Fruit fly (Drosophila melanogaster) whole organism, embryonic: ENCODE measurements around the gene CG45487.

ENCODE experiments used
- Abd-B ChIP-seq: fragments of 200-800 bp; sonication (Bioruptor generic); optimal IDR thresholded peaks from 2 replicates; lab custom pipeline; 2018; ENCODE audit warnings: missing biosample characterization, mild to moderate bottlenecking, missing genetic modification characterization, moderate library complexity
- B-H2 ChIP-seq: fragments of 200-800 bp; sonication (Bioruptor generic); optimal IDR thresholded peaks from 2 replicates; lab custom pipeline; 2018; ENCODE audit warnings: missing biosample characterization, mild to moderate bottlenecking, missing genetic modification characterization
- Bgb ChIP-seq: fragments of 200-800 bp; sonication (Bioruptor generic); IDR thresholded peaks from 2 replicates; pipeline ENCODE4 v1.3.6; 2022; ENCODE audit warnings: missing biosample characterization, missing genetic modification characterization; ENCODE audit not compliant: partially characterized antibody
- CG1024 ChIP-seq: fragments of 200-800 bp; sonication (Bioruptor generic); IDR thresholded peaks from 2 replicates; pipeline ENCODE4 v1.3.6; 2022; ENCODE audit warnings: missing biosample characterization, missing genetic modification characterization
- CG10267 ChIP-seq: fragments of 200-800 bp; sonication (Bioruptor generic); optimal IDR thresholded peaks from 2 replicates; lab custom pipeline; 2018; ENCODE audit warnings: missing biosample characterization, mild to moderate bottlenecking, missing genetic modification characterization, moderate library complexity
- CG10565 ChIP-seq: fragments of 200-800 bp; sonication (Bioruptor generic); optimal IDR thresholded peaks from 3 replicates; lab custom pipeline; 2016; ENCODE audit warnings: missing biosample characterization, mild to moderate bottlenecking, missing genetic modification characterization
- CG11723 ChIP-seq: fragments of 200-800 bp; sonication (Bioruptor generic); optimal IDR thresholded peaks from 2 replicates; lab custom pipeline; 2017; ENCODE audit warnings: missing biosample characterization, mild to moderate bottlenecking, missing genetic modification characterization
- CG16813 ChIP-seq: fragments of 200-800 bp; sonication (Bioruptor generic); IDR thresholded peaks from 3 replicates; pipeline ENCODE4 v1.3.6; 2022; ENCODE audit warnings: missing biosample characterization, missing genetic modification characterization; ENCODE audit not compliant: partially characterized antibody
- CG1792 ChIP-seq: fragments of 200-800 bp; sonication (Bioruptor generic); optimal IDR thresholded peaks from 2 replicates; lab custom pipeline; 2016; ENCODE audit warnings: missing biosample characterization, missing genetic modification characterization
- CG30431 ChIP-seq: fragments of 200-800 bp; sonication (Bioruptor generic); optimal IDR thresholded peaks from 2 replicates; lab custom pipeline; 2017; ENCODE audit warnings: missing biosample characterization, missing genetic modification characterization
- CG32532 ChIP-seq: fragments of 200-800 bp; sonication (Bioruptor generic); IDR thresholded peaks from 2 replicates; pipeline ENCODE4 v1.3.6; 2022; ENCODE audit warnings: missing biosample characterization, missing genetic modification characterization
- CG7556 ChIP-seq: fragments of 200-800 bp; sonication (Bioruptor generic); optimal IDR thresholded peaks from 2 replicates; lab custom pipeline; 2017; ENCODE audit warnings: missing biosample characterization, mild to moderate bottlenecking, missing genetic modification characterization
- CG7963 ChIP-seq: fragments of 200-800 bp; sonication (Bioruptor generic); IDR thresholded peaks from 3 replicates; pipeline ENCODE4 v1.3.6; 2022; ENCODE audit warnings: missing biosample characterization, missing genetic modification characterization; ENCODE audit not compliant: partially characterized antibody
- CG8290 ChIP-seq, 3 experiments: fragments of 200-800 bp; sonication (Bioruptor generic); optimal IDR thresholded peaks; 2 replicates each; lab custom pipeline; 2016 to 2019; ENCODE audit warnings: missing biosample characterization in 3 of 3, missing genetic modification characterization in 3 of 3, mild to moderate bottlenecking in 2 of 3, moderate library complexity in 1 of 3
- CG9797 ChIP-seq: fragments of 200-800 bp; sonication (Bioruptor generic); optimal IDR thresholded peaks from 3 replicates; lab custom pipeline; 2018; ENCODE audit warnings: missing biosample characterization, mild to moderate bottlenecking, missing genetic modification characterization
- CTCF ChIP-seq: fragments of 200-800 bp; sonication (Bioruptor generic); optimal IDR thresholded peaks from 2 replicates; lab custom pipeline; 2017; ENCODE audit warnings: missing biosample characterization, mild to moderate bottlenecking, missing genetic modification characterization, moderate library complexity
- CkIIα-i1 ChIP-seq: fragments of 200-800 bp; sonication (Bioruptor generic); IDR thresholded peaks from 2 replicates; pipeline ENCODE4 v1.3.6; 2022; ENCODE audit warnings: missing biosample characterization, missing genetic modification characterization
- CrebB ChIP-seq: fragments of 200-800 bp; sonication (Bioruptor generic); optimal IDR thresholded peaks from 3 replicates; lab custom pipeline; 2018; ENCODE audit warnings: missing biosample characterization, mild to moderate bottlenecking, missing genetic modification characterization
- Dad ChIP-seq: fragments of 200-800 bp; sonication (Bioruptor generic); optimal IDR thresholded peaks from 3 replicates; lab custom pipeline; 2016; ENCODE audit warnings: missing biosample characterization, missing genetic modification characterization
- Dbx ChIP-seq: fragments of 200-800 bp; sonication (Bioruptor generic); IDR thresholded peaks from 3 replicates; pipeline ENCODE4 v1.3.6; 2022; ENCODE audit warnings: missing biosample characterization, missing genetic modification characterization
- Dp ChIP-seq: fragments of 200-800 bp; sonication (Bioruptor generic); optimal IDR thresholded peaks from 2 replicates; lab custom pipeline; 2018; ENCODE audit warnings: missing biosample characterization, mild to moderate bottlenecking, missing genetic modification characterization, moderate library complexity
- Elba2 ChIP-seq: fragments of 200-800 bp; sonication (Bioruptor generic); optimal IDR thresholded peaks from 3 replicates; lab custom pipeline; 2016; ENCODE audit warnings: missing biosample characterization, missing genetic modification characterization
- Gug ChIP-seq: fragments of 200-800 bp; sonication (Bioruptor generic); IDR thresholded peaks from 4 replicates; pipeline ENCODE4 v1.3.6; 2022; ENCODE audit warnings: missing biosample characterization, missing genetic modification characterization
- H2.0 ChIP-seq: fragments of 200-800 bp; sonication (Bioruptor generic); IDR thresholded peaks from 2 replicates; pipeline ENCODE4 v1.3.6; 2022; ENCODE audit warnings: missing biosample characterization, missing genetic modification characterization
- Lpt ChIP-seq: fragments of >200 bp; optimal IDR thresholded peaks from 2 replicates; lab custom pipeline; 2018; ENCODE audit warnings: missing biosample characterization, missing genetic modification characterization
- Meics ChIP-seq: fragments of 200-800 bp; sonication (Bioruptor generic); optimal IDR thresholded peaks from 2 replicates; lab custom pipeline; 2017; ENCODE audit warnings: missing biosample characterization, mild to moderate bottlenecking, missing genetic modification characterization
- Pdp1 ChIP-seq, 2 experiments: fragments of 200-800 bp; sonication (Bioruptor generic); optimal IDR thresholded peaks; 3 replicates each; lab custom pipeline; 2016; ENCODE audit warnings: missing biosample characterization in 2 of 2, missing genetic modification characterization in 2 of 2, mild to moderate bottlenecking in 1 of 2, moderate library complexity in 1 of 2
- Six4 ChIP-seq: fragments of 200-800 bp; sonication (Bioruptor generic); optimal IDR thresholded peaks from 2 replicates; lab custom pipeline; 2016; ENCODE audit warnings: missing biosample characterization, missing genetic modification characterization
- Spps ChIP-seq: fragments of 200-800 bp; sonication (Bioruptor generic); optimal IDR thresholded peaks from 2 replicates; lab custom pipeline; 2018; ENCODE audit warnings: missing biosample characterization, mild to moderate bottlenecking, missing genetic modification characterization
- Stat92E ChIP-seq, 3 experiments: fragments of >200 bp in 2 of 3; fragments of 200-800 bp in 1 of 3; sonication (Bioruptor generic) in 1 of 3; optimal IDR thresholded peaks; 2 replicates each; lab custom pipeline; 2017 to 2019; ENCODE audit warnings: missing biosample characterization in 3 of 3, missing genetic modification characterization in 3 of 3, mild to moderate bottlenecking in 1 of 3, moderate library complexity in 1 of 3
- Xrp1 ChIP-seq: fragments of 200-800 bp; sonication (Bioruptor generic); IDR thresholded peaks from 2 replicates; pipeline ENCODE4 v1.3.6; 2022; ENCODE audit warnings: missing biosample characterization, missing genetic modification characterization
- bbx ChIP-seq: fragments of 200-800 bp; sonication (Bioruptor generic); IDR thresholded peaks from 2 replicates; pipeline ENCODE4 v1.3.6; 2022; ENCODE audit warnings: missing biosample characterization, missing genetic modification characterization; ENCODE audit not compliant: partially characterized antibody
- bowl ChIP-seq: fragments of 200-800 bp; sonication (Bioruptor generic); IDR thresholded peaks from 2 replicates; pipeline ENCODE4 v1.3.6; 2022; ENCODE audit warnings: missing biosample characterization, missing genetic modification characterization
- croc ChIP-seq: fragments of 200-800 bp; sonication (Bioruptor generic); conservative IDR thresholded peaks from 3 replicates; pipeline ENCODE4 v1.3.6; 2022; ENCODE audit warnings: missing biosample characterization, missing genetic modification characterization
- danr ChIP-seq: fragments of 200-800 bp; sonication (Bioruptor generic); IDR thresholded peaks from 2 replicates; pipeline ENCODE4 v1.3.6; 2022; ENCODE audit warnings: missing biosample characterization, missing genetic modification characterization
- dysf ChIP-seq: fragments of 200-800 bp; sonication (Bioruptor generic); IDR thresholded peaks from 3 replicates; pipeline ENCODE4 v1.3.6; 2022; ENCODE audit warnings: missing biosample characterization, missing genetic modification characterization
- fd3F ChIP-seq: fragments of 200-800 bp; sonication (Bioruptor generic); optimal IDR thresholded peaks from 2 replicates; lab custom pipeline; 2018; ENCODE audit warnings: missing biosample characterization, mild to moderate bottlenecking, missing genetic modification characterization, moderate library complexity
- gro ChIP-seq: fragments of 200-800 bp; sonication (Bioruptor generic); optimal IDR thresholded peaks from 2 replicates; lab custom pipeline; 2016; ENCODE audit warnings: missing biosample characterization, missing genetic modification characterization
- gsb-n ChIP-seq: fragments of 200-800 bp; sonication (Bioruptor generic); optimal IDR thresholded peaks from 3 replicates; lab custom pipeline; 2018; ENCODE audit warnings: missing biosample characterization, mild to moderate bottlenecking, missing genetic modification characterization
- hb ChIP-seq: fragments of 200-800 bp; sonication (Bioruptor generic); IDR thresholded peaks from 3 replicates; pipeline ENCODE4 v1.3.6; 2022; ENCODE audit warnings: missing biosample characterization, missing genetic modification characterization; ENCODE audit not compliant: partially characterized antibody
- kay ChIP-seq: fragments of 200-800 bp; sonication (Bioruptor generic); optimal IDR thresholded peaks from 2 replicates; lab custom pipeline; 2016; ENCODE audit warnings: missing biosample characterization, missing genetic modification characterization
- knrl ChIP-seq: fragments of 200-800 bp; sonication (Bioruptor generic); IDR thresholded peaks from 3 replicates; pipeline ENCODE4 v1.3.6; 2022; ENCODE audit warnings: missing biosample characterization, missing genetic modification characterization; ENCODE audit not compliant: partially characterized antibody
- lbe ChIP-seq: fragments of 200-800 bp; sonication (Bioruptor generic); optimal IDR thresholded peaks from 2 replicates; lab custom pipeline; 2016; ENCODE audit warnings: missing biosample characterization, mild to moderate bottlenecking, missing genetic modification characterization
- lov ChIP-seq, 2 experiments: fragments of 200-800 bp in 1 of 2; fragments of >200 bp in 1 of 2; sonication (Bioruptor generic) in 1 of 2; IDR thresholded peaks in 1 of 2; optimal IDR thresholded peaks in 1 of 2; 2 replicates in 1 of 2; 3 replicates in 1 of 2; pipeline versions ENCODE4 v1.3.6 to Lab custom; 2017 to 2022; ENCODE audit warnings: missing biosample characterization in 1 of 2, missing genetic modification characterization in 1 of 2
- pnt ChIP-seq: fragments of 200-800 bp; sonication (Bioruptor generic); optimal IDR thresholded peaks from 3 replicates; lab custom pipeline; 2016; ENCODE audit warnings: missing biosample characterization, missing genetic modification characterization
- psq ChIP-seq: fragments of 200-800 bp; sonication (Bioruptor generic); optimal IDR thresholded peaks from 2 replicates; lab custom pipeline; 2017; ENCODE audit warnings: missing biosample characterization, missing genetic modification characterization
- sna ChIP-seq: fragments of 200-800 bp; sonication (Bioruptor generic); IDR thresholded peaks from 2 replicates; pipeline ENCODE4 v1.3.6; 2022; ENCODE audit warnings: missing biosample characterization, missing genetic modification characterization; ENCODE audit not compliant: partially characterized antibody
- tx ChIP-seq: fragments of 200-800 bp; sonication (Bioruptor generic); optimal IDR thresholded peaks from 2 replicates; lab custom pipeline; 2016; ENCODE audit warnings: missing biosample characterization, missing genetic modification characterization

Gene CG45487

DNA sequence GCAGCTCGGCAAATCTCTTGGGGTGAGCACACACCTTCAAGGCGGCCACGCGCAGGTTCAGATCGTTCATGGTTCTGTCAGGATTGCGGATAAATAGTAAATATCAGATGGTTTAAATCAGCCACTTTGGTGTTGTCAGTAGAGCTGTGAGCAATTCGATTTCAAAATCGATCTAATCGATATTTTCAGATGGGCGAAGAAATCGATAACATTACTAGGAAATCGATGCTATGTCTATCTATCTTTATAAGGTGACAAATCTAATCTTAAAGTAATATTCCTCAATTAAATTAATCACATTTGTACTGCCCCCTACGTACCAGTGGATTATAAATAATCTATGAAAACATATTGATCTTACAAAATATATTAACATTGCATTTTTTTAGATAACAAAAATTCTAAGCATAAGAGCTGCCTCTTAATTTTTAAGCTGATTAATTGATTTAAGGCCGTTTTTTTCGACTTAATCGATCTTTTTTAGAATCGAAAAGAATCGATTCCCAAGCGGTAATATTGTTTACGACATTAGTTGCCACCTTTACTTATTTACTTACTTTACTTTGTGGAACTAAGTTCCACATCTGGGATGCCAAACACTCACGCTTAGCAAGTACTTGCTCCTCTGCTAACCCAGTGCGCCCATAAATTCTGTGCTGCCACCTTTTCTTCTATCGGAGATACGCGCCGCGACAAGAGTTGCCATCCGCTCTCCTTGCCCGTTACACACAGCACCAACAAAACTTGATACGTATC lies 49.5 kb downstream of the CG45487 start, which contains the start of gene THADA (continued):
- TF ChIP-seq CG30431 (no peak), Dad (no peak), Dp (peak; percentile 60), tx (peak; percentile 25), CkIIα-i1 (GFP tag; lab: Robert Waterston, UW) (no peak), lov (optimal IDR thresholded peaks at IDR 0.05; lab: Kevin White, UChicago) (no peak), lov (GFP tag; IDR thresholded peaks at IDR 0.05; lab: Robert Waterston, UW) (no peak), CG32532 (GFP tag; lab: Robert Waterston, UW) (no peak; the same call in 1 of the 2 replicates), hb (peak; percentile 93), Meics (GFP tag; lab: Kevin White, UChicago) (no peak), Pdp1 (GFP tag; optimal IDR thresholded peaks at IDR 0.05; lab: Kevin White, UChicago) (peak; percentile 22 to 37), Six4 (GFP tag; lab: Kevin White, UChicago) (peak; percentile 2), bbx (GFP tag; lab: Robert Waterston, UW) (peak; percentile 97), CG16813 (GFP tag; lab: Robert Waterston, UW) (peak; percentile 96), CG10565 (GFP tag; lab: Kevin White, UChicago) (no peak), Stat92E (GFP tag; optimal IDR thresholded peaks at IDR 0.05; lab: Kevin White, UChicago) (no peak), Dbx (GFP tag; lab: Robert Waterston, UW) (0 out of 3 replicates have a peak, but pooled peaks have one; percentile 42), CTCF (GFP tag; lab: Kevin White, UChicago) (peak; percentile 76), B-H2 (no peak), Spps (tag; lab: Kevin White, UChicago) (peak; percentile 2), psq (GFP tag; lab: Kevin White, UChicago) (no peak), CrebB (tag; lab: Kevin White, UChicago) (no peak), Lpt (no peak), CG9797 (peak; percentile 54), CG10267 (tag; lab: Kevin White, UChicago) (peak; percentile 45), pnt (GFP tag; lab: Kevin White, UChicago) (peak; percentile 45), gsb-n (tag; lab: Kevin White, UChicago) (no peak), Abd-B (GFP tag; lab: Kevin White, UChicago) (peak; percentile 43), CG1792 (GFP tag; lab: Kevin White, UChicago) (peak; percentile 10), dysf (0 out of 3 replicates have a peak, but pooled peaks have one; percentile 30), croc (no peak), sna (GFP tag; lab: Robert Waterston, UW) (peak; percentile 91), CG8290 (GFP tag; optimal IDR thresholded peaks at IDR 0.05; lab: Kevin White, UChicago) (peak; percentile 98), CG8290 (tag; optimal IDR thresholded peaks at IDR 0.05; lab: Kevin White, UChicago) (peak; percentile 96 to 99), bowl (GFP tag; lab: Robert Waterston, UW) (no peak), H2.0 (GFP tag; lab: Robert Waterston, UW) (0 out of 2 replicates have a peak, but pooled peaks have one; percentile 13), CG7963 (peak; percentile 89), kay (GFP tag; lab: Kevin White, UChicago) (peak; percentile 14), CG11723 (no peak), CG1024 (GFP tag; lab: Robert Waterston, UW) (no peak), knrl (GFP tag; lab: Robert Waterston, UW) (peak; percentile 99), danr (GFP tag; lab: Robert Waterston, UW) (no peak), Bgb (GFP tag; lab: Robert Waterston, UW) (peak; percentile 97), gro (peak; percentile 76), Xrp1 (0 out of 2 replicates have a peak, but pooled peaks have one; percentile 39), Elba2 (no peak), fd3F (GFP tag; lab: Kevin White, UChicago) (no peak), lbe (no peak), CG7556 (peak; percentile 56), Gug (peak; percentile 43; the same call in 2 of the 4 replicates)
